Worm (Caenorhabditis elegans) whole organism, L1 larva: ENCODE data around the gene srbc-75.
"Not testable (repeated sequence)": the region's sequence is repeated elsewhere in the genome, so short reads cannot be mapped to it uniquely, and the experiment has no call there.

ENCODE experiments used
- ama-1 ChIP-seq: fragments of 150-350 bp; optimal IDR thresholded peaks from 2 replicates; lab custom pipeline; 2014
- lir-3 ChIP-seq: sonication (generic microtip); optimal IDR thresholded peaks from 2 replicates; lab custom pipeline; 2016; ENCODE audit warnings: mild to moderate bottlenecking, missing genetic modification characterization, moderate library complexity, missing compliant biosample characterization; ENCODE audit not compliant: poor library complexity
- lsy-2 ChIP-seq, 2 experiments: fragments of 150-350 bp; optimal IDR thresholded peaks; 2 replicates each; lab custom pipeline; 2014; ENCODE audit warnings: missing biosample characterization in 2 of 2, missing genetic modification characterization in 2 of 2
- nhr-11 ChIP-seq: fragments of 150-350 bp; optimal IDR thresholded peaks from 2 replicates; lab custom pipeline; 2014; ENCODE audit warnings: missing biosample characterization, missing genetic modification characterization
- nhr-237 ChIP-seq: fragments of 150-350 bp; optimal IDR thresholded peaks from 2 replicates; lab custom pipeline; 2014; ENCODE audit warnings: missing biosample characterization, missing genetic modification characterization
- nhr-77 ChIP-seq: fragments of 150-350 bp; optimal IDR thresholded peaks from 2 replicates; lab custom pipeline; 2014; ENCODE audit warnings: missing biosample characterization, missing genetic modification characterization
- pqm-1 ChIP-seq: sonication (generic microtip); optimal IDR thresholded peaks from 3 replicates; lab custom pipeline; 2017; ENCODE audit warnings: missing biosample characterization, missing genetic modification characterization
- skn-1 ChIP-seq: fragments of 150-350 bp; optimal IDR thresholded peaks from 2 replicates; lab custom pipeline; 2014; ENCODE audit warnings: missing biosample characterization, missing genetic modification characterization
- snpc-4 ChIP-seq: fragments of 150-350 bp; optimal IDR thresholded peaks from 2 replicates; lab custom pipeline; 2014; ENCODE audit warnings: missing biosample characterization, missing genetic modification characterization
- unc-30 ChIP-seq: sonication (generic microtip); optimal IDR thresholded peaks from 2 replicates; lab custom pipeline; 2017; ENCODE audit warnings: missing biosample characterization, missing genetic modification characterization
- unc-62 ChIP-seq: fragments of 150-350 bp; optimal IDR thresholded peaks from 2 replicates; lab custom pipeline; 2014; ENCODE audit warnings: missing biosample characterization, missing genetic modification reagents, missing genetic modification characterization
- unc-86 ChIP-seq: sonication (generic microtip); optimal IDR thresholded peaks from 2 replicates; lab custom pipeline; 2016; ENCODE audit warnings: missing genetic modification characterization, missing compliant biosample characterization
- zag-1 ChIP-seq: fragments of 150-350 bp; optimal IDR thresholded peaks from 2 replicates; lab custom pipeline; 2014; ENCODE audit warnings: missing biosample characterization, missing genetic modification characterization

DNA sequence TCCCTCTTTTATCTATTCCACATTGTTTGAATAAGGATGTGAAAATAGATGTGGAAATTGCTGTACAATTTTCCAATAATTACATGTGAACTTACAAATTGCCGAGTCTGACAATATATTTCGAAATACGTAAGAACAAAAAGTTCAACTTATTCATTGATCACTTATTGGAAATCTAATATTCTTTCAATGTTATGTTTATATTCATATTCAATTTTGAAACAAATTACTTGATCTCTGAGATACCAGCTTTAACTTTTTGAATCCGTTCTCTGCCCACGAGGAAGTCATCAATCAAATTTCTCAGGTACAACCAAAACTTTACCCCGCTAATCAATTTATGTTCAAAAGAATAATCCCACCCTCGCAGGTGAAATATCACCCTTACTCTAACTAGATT is 38.5 kb upstream of the srbc-75 start, which contains the start of gene sri-26:
- not testable (repeated sequence) for TF ChIP-seq lsy-2 (tag; optimal IDR thresholded peaks at IDR 0.05; lab: Kevin White, UChicago); nhr-237 (tag; lab: Kevin White, UChicago); unc-86; snpc-4 (tag; lab: Kevin White, UChicago); skn-1 (tag; lab: Kevin White, UChicago); nhr-11 (tag; lab: Kevin White, UChicago); nhr-77 (tag; lab: Kevin White, UChicago); unc-62 (GFP tag; lab: Kevin White, UChicago); unc-30; lir-3; ama-1 (lab: Kevin White, UChicago); pqm-1 (tag; lab: Kevin White, UChicago); zag-1 (tag; lab: Kevin White, UChicago)
